Worm (Caenorhabditis elegans) whole organism, young adult: ENCODE measurements around the gene F41E6.1.
A peak's percentile ranks its signal among the peaks of the same experiment; 100 is the strongest.

Experiments
- F57A8.1 ChIP-seq: fragments of 200-800 bp; sonication (Bioruptor generic); optimal IDR thresholded peaks from 2 replicates; lab custom pipeline; 2018; ENCODE audit warnings: mild to moderate bottlenecking, missing genetic modification characterization, moderate library complexity, missing compliant biosample characterization
- Y53F4B.3 ChIP-seq: fragments of 200-800 bp; sonication (Bioruptor generic); IDR thresholded peaks from 2 replicates; pipeline ENCODE4 v1.3.6; 2022; ENCODE audit warnings: missing genetic modification reagents, missing genetic modification characterization, missing compliant biosample characterization
- ZK185.1 ChIP-seq: sonication (generic microtip); optimal IDR thresholded peaks from 2 replicates; lab custom pipeline; 2016; ENCODE audit warnings: mild to moderate bottlenecking, missing genetic modification characterization, missing compliant biosample characterization; ENCODE audit not compliant: poor library complexity, severe bottlenecking
- atf-7 ChIP-seq: sonication (generic microtip); optimal IDR thresholded peaks from 2 replicates; lab custom pipeline; 2017; ENCODE audit warnings: mild to moderate bottlenecking, missing genetic modification characterization, missing compliant biosample characterization
- athp-1 ChIP-seq: sonication (generic microtip); optimal IDR thresholded peaks from 2 replicates; lab custom pipeline; 2017; ENCODE audit warnings: mild to moderate bottlenecking, missing genetic modification characterization, missing compliant biosample characterization
- attf-3 ChIP-seq: fragments of 200-800 bp; sonication (Bioruptor generic); conservative IDR thresholded peaks from 2 replicates; pipeline ENCODE4 v1.3.6; 2022; ENCODE audit warnings: missing genetic modification reagents, missing genetic modification characterization, missing compliant biosample characterization
- bed-1 ChIP-seq: fragments of 200-800 bp; sonication (Bioruptor generic); IDR thresholded peaks from 2 replicates; pipeline ENCODE4 v1.3.6; 2022; ENCODE audit warnings: missing genetic modification reagents, missing genetic modification characterization, missing compliant biosample characterization
- cebp-1 ChIP-seq, 2 experiments: fragments of 200-800 bp in 1 of 2; sonication (Bioruptor generic) in 1 of 2; sonication (generic microtip) in 1 of 2; IDR thresholded peaks in 1 of 2; optimal IDR thresholded peaks in 1 of 2; 2 replicates each; pipeline versions ENCODE4 v1.3.6 to Lab custom; 2017 to 2022; ENCODE audit warnings: missing compliant biosample characterization in 2 of 2, missing genetic modification characterization in 2 of 2, mild to moderate bottlenecking in 1 of 2, missing genetic modification reagents in 1 of 2, moderate library complexity in 1 of 2
- ceh-79 ChIP-seq: sonication (generic microtip); optimal IDR thresholded peaks from 2 replicates; lab custom pipeline; 2017; ENCODE audit warnings: mild to moderate bottlenecking, missing genetic modification characterization, missing compliant biosample characterization
- die-1 ChIP-seq: sonication (generic microtip); optimal IDR thresholded peaks from 2 replicates; lab custom pipeline; 2016; ENCODE audit warnings: missing genotype, mild to moderate bottlenecking, missing genetic modification characterization, missing compliant biosample characterization
- ets-4 ChIP-seq: fragments of 200-800 bp; sonication (Bioruptor generic); optimal IDR thresholded peaks from 2 replicates; lab custom pipeline; 2018; ENCODE audit warnings: mild to moderate bottlenecking, missing genetic modification characterization, missing compliant biosample characterization
- hrde-1 ChIP-seq: sonication (generic microtip); optimal IDR thresholded peaks from 2 replicates; lab custom pipeline; 2016; ENCODE audit warnings: missing genetic modification characterization, mild to moderate bottlenecking, missing compliant biosample characterization, moderate library complexity, missing genotype, missing genetic modification reagents, borderline replicate concordance
- lin-26 ChIP-seq: fragments of 200-800 bp; sonication (Bioruptor generic); IDR thresholded peaks from 2 replicates; pipeline ENCODE4 v1.3.6; 2022; ENCODE audit warnings: missing genetic modification reagents, missing genetic modification characterization, missing compliant biosample characterization
- mes-4 ChIP-seq: sonication (generic microtip); optimal IDR thresholded peaks from 2 replicates; lab custom pipeline; 2016; ENCODE audit warnings: missing genotype, missing genetic modification characterization, missing compliant biosample characterization
- nhr-27 ChIP-seq: fragments of 200-800 bp; sonication (Bioruptor generic); optimal IDR thresholded peaks from 2 replicates; lab custom pipeline; 2018; ENCODE audit warnings: mild to moderate bottlenecking, missing genetic modification characterization, moderate library complexity, missing compliant biosample characterization
- nhr-80 ChIP-seq: sonication (generic microtip); optimal IDR thresholded peaks from 2 replicates; lab custom pipeline; 2016; ENCODE audit warnings: missing genetic modification characterization, missing compliant biosample characterization
- pha-4 ChIP-seq: fragments of 150-350 bp; sonication (generic microtip); optimal IDR thresholded peaks from 2 replicates; lab custom pipeline; 2014; ENCODE audit warnings: missing biosample characterization, missing genetic modification reagents, missing genetic modification characterization
- rcor-1 ChIP-seq: fragments of 200-800 bp; sonication (Bioruptor generic); IDR thresholded peaks from 2 replicates; pipeline ENCODE4 v1.3.6; 2022; ENCODE audit warnings: missing genetic modification reagents, missing genetic modification characterization, missing compliant biosample characterization
- sdz-38 ChIP-seq: sonication (generic microtip); optimal IDR thresholded peaks from 2 replicates; lab custom pipeline; 2016; ENCODE audit warnings: missing genotype, missing genetic modification characterization, missing compliant biosample characterization
- snpc-1.1 ChIP-seq: sonication (generic microtip); optimal IDR thresholded peaks from 2 replicates; lab custom pipeline; 2017; ENCODE audit warnings: missing genetic modification characterization, mild to moderate bottlenecking, missing compliant biosample characterization, antibody characterized with exemption, moderate library complexity, missing genotype, missing genetic modification reagents; ENCODE audit not compliant: insufficient read depth
- unc-62 ChIP-seq: fragments of 150-350 bp; optimal IDR thresholded peaks from 2 replicates; lab custom pipeline; 2014; ENCODE audit warnings: missing biosample characterization, missing genetic modification reagents, missing genetic modification characterization
- xnd-1 ChIP-seq: sonication (generic microtip); optimal IDR thresholded peaks from 2 replicates; lab custom pipeline; 2016; ENCODE audit warnings: missing genotype, missing genetic modification reagents, missing genetic modification characterization, missing compliant biosample characterization
- zim-3 ChIP-seq: sonication (generic microtip); optimal IDR thresholded peaks from 2 replicates; lab custom pipeline; 2017; ENCODE audit warnings: mild to moderate bottlenecking, missing genetic modification characterization, moderate library complexity, missing compliant biosample characterization
- ztf-26 ChIP-seq: sonication (generic microtip); optimal IDR thresholded peaks from 2 replicates; lab custom pipeline; 2017; ENCODE audit warnings: missing genetic modification characterization, missing compliant biosample characterization

The F41E6.1 gene

DNA sequence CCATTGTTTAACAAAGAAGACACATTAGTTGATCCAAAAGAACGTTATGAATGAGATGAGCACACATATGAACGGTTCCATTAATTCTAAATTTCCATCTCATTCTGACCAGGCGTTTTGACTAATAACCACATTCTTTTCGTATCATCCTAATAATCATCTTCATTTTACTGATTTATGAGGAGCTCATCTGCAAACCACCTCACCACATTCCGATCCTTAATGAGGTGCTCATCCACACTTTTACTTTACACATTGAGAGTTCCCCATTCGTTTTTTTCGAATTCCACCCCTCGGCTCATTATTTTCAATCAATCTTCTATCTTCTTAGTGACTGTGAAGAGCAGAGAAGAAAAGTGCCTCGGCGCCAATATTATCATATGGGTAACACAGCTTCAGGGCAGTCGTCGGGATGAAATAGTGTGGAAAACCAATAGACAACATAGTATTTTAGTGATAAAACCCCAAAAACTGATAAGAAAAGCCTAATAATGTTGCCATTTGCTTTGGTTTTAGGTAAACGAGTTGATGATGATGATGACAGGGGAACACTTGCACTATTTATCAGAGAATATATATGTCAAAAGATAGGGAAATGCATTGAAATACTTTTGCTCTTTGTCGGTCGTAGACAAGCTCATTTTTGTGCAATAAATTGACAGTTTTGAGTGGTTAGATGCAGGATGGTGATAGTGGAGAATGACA lies 28.7 kb downstream of the F41E6.1 start (continued):
- TF ChIP-seq hrde-1 (tag; lab: Kevin White, UChicago) (no peak), athp-1 (no peak), sdz-38 (no peak), pha-4 (tag; lab: Kevin White, UChicago) (peak; percentile 59), mes-4 (no peak), ZK185.1 (no peak), atf-7 (tag; lab: Kevin White, UChicago) (peak; percentile 96), ets-4 (GFP tag; lab: Kevin White, UChicago) (peak; percentile 97), rcor-1 (GFP tag; lab: Robert Waterston, UW) (no peak), die-1 (tag; lab: Kevin White, UChicago) (no peak), attf-3 (no peak)

ce11 chrV:8652177-8652576 lies 29.8 kb downstream of the F41E6.1 start:
- TF ChIP-seq nhr-27 (tag; lab: Kevin White, UChicago): no peak
- no peak for TF ChIP-seq ceh-79 (tag; lab: Kevin White, UChicago)
- TF ChIP-seq F57A8.1 (GFP tag; lab: Kevin White, UChicago): no peak
- TF ChIP-seq bed-1 (GFP tag; lab: Robert Waterston, UW): no peak
- no peak for TF ChIP-seq snpc-1.1 (tag; lab: Kevin White, UChicago)
- no peak for TF ChIP-seq die-1 (tag; lab: Kevin White, UChicago)
- TF ChIP-seq ets-4 (GFP tag; lab: Kevin White, UChicago): no peak
- no peak for TF ChIP-seq zim-3

DNA sequence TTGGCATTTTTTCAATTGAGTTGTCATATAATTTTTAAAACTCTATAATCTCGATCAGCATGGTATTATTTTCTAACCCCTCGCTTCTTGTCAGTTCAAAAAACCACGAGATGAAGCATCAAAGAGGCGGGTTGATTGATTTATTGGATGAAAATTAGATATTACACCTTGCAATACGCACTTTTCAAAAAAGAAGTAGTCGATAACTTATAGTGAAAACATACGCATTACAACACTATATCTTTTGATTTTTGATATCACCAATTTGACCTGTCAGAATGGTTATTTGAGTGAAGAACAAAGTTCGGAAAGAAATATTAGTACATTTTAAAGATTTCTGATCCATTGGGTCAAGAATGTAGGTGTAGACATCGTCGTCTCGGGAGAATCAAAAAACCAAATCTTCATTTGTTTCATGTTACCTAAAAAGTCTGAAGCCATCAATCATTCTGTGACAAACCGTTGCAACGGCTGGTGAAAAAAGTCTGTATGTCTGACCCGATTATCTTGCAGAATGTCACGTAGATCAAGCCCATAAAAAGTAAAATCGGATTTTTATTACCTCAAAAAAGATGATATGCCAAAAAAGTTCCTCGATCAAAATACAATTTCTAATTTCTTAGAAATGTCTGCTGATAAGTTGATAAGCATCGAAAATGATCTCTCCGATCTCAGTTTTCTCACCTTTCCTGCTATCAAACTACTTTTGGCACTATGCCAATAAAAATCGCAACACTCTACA lies 30.8 kb downstream of the F41E6.1 start:
- peak; percentile 1 for TF ChIP-seq ztf-26 (tag; lab: Kevin White, UChicago)
- TF ChIP-seq nhr-80 (tag; lab: Kevin White, UChicago): peak; percentile 42
- TF ChIP-seq xnd-1 (tag; lab: Kevin White, UChicago): no peak

DNA sequence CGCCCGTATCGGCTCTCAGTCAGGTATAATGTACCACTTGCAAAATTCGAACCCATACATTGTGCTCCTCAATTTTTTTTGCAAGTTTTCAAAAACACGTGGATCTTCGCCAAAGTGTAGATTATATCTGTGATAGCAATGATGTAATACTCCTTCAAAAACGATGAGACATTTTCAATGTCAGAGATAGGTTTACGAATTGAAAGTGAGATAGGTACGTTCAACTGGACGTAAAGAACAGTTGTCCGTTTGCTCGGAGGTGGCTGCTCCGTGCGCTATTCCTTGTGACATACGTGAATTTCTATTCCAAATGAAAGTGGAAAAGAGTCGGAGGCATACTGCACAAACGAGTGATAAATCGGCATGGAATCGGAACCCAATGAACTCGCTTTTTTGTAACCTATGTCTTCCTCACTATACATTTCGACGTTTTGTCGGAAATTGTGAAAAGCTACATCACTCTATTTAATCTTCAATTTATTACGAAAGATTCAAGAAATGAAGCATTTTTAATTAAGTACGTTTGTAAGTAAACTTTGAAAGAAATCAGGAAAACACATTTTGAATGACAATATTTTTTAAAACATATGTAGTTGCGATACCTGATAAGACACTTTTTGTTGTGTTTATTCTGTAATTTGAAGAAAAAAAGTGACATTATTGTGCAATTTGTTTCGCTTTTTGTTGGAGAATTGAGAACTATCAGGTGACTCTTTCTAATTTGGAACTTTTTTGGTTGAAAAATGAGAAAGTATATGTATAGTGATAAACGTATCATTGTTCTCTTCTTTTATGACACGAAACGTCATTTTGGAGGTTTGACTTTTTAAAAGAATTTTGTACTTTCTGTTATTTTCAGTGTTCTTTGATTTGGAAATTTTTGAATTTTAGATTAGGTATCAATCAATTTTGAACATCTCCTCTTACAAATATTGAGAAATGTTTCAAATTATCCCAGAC lies 32.3 kb downstream of the F41E6.1 start:
- TF ChIP-seq unc-62 (GFP tag; lab: Kevin White, UChicago): peak; percentile 61
- no peak for TF ChIP-seq Y53F4B.3
- TF ChIP-seq cebp-1 (GFP tag; IDR thresholded peaks at IDR 0.05; lab: Robert Waterston, UW): no peak
- TF ChIP-seq cebp-1 (tag; optimal IDR thresholded peaks at IDR 0.05; lab: Kevin White, UChicago): peak; percentile 32
- TF ChIP-seq nhr-80 (tag; lab: Kevin White, UChicago): peak; percentile 68

- TF ChIP-seq lin-26 (no peak), cebp-1 (GFP tag; IDR thresholded peaks at IDR 0.05; lab: Robert Waterston, UW) (peak; percentile 69; the same call in 1 of the 2 replicates), cebp-1 (tag; optimal IDR thresholded peaks at IDR 0.05; lab: Kevin White, UChicago) (peak; percentile 75)
These were observed 35.5 kb downstream of the F41E6.1 start for ce11 chrV:8657911-8658310.
